Fruit fly (Drosophila melanogaster) whole organism, embryonic: Measurements from ENCODE around the gene CG6983.

ENCODE experiments used
- Aef1 ChIP-seq: fragments of 200-800 bp; sonication (Bioruptor generic); IDR thresholded peaks from 3 replicates; pipeline ENCODE4 v1.3.6; 2022; ENCODE audit warnings: missing biosample characterization, missing genetic modification characterization
- Antp ChIP-seq: fragments of 200-800 bp; sonication (Bioruptor generic); optimal IDR thresholded peaks from 3 replicates; lab custom pipeline; 2016; ENCODE audit warnings: missing biosample characterization, missing genetic modification characterization
- Asciz ChIP-seq: fragments of 200-800 bp; sonication (Bioruptor generic); optimal IDR thresholded peaks from 2 replicates; lab custom pipeline; 2017; ENCODE audit warnings: missing biosample characterization, mild to moderate bottlenecking, missing genetic modification characterization, missing genetic modification reagents
- CG10321 ChIP-seq: fragments of 200-800 bp; sonication (Bioruptor generic); IDR thresholded peaks from 2 replicates; pipeline ENCODE4 v1.3.6; 2022; ENCODE audit warnings: missing biosample characterization, missing genetic modification characterization
- CG10366 ChIP-seq: fragments of 200-800 bp; sonication (Bioruptor generic); IDR thresholded peaks from 2 replicates; pipeline ENCODE4 v1.3.6; 2022; ENCODE audit warnings: missing biosample characterization, missing genetic modification characterization
- CG11247 ChIP-seq: fragments of 200-800 bp; sonication (Bioruptor generic); IDR thresholded peaks from 2 replicates; pipeline ENCODE4 v1.3.6; 2022; ENCODE audit warnings: missing biosample characterization, missing genetic modification characterization
- CG11560 ChIP-seq: fragments of 200-800 bp; sonication (Bioruptor generic); IDR thresholded peaks from 3 replicates; pipeline ENCODE4 v1.3.6; 2022; ENCODE audit warnings: missing biosample characterization, missing genetic modification characterization
- CG11723 ChIP-seq: fragments of 200-800 bp; sonication (Bioruptor generic); optimal IDR thresholded peaks from 2 replicates; lab custom pipeline; 2017; ENCODE audit warnings: missing biosample characterization, mild to moderate bottlenecking, missing genetic modification characterization
- CG1233 ChIP-seq: fragments of 200-800 bp; sonication (Bioruptor generic); optimal IDR thresholded peaks from 4 replicates; lab custom pipeline; 2018; ENCODE audit warnings: missing biosample characterization, mild to moderate bottlenecking, missing genetic modification characterization
- CG12391 ChIP-seq: fragments of 200-800 bp; sonication (Bioruptor generic); optimal IDR thresholded peaks from 3 replicates; lab custom pipeline; 2018; ENCODE audit warnings: missing biosample characterization, mild to moderate bottlenecking, missing genetic modification characterization, moderate library complexity
- CG12744 ChIP-seq: fragments of 200-800 bp; sonication (Bioruptor generic); optimal IDR thresholded peaks from 2 replicates; lab custom pipeline; 2016; ENCODE audit warnings: missing biosample characterization, missing genetic modification characterization
- CG12769 ChIP-seq: fragments of 200-800 bp; sonication (Bioruptor generic); optimal IDR thresholded peaks from 2 replicates; lab custom pipeline; 2019; ENCODE audit warnings: missing biosample characterization, mild to moderate bottlenecking, missing genetic modification characterization, moderate library complexity
- CG13296 ChIP-seq: fragments of 200-800 bp; sonication (Bioruptor generic); optimal IDR thresholded peaks from 3 replicates; lab custom pipeline; 2018; ENCODE audit warnings: missing biosample characterization, mild to moderate bottlenecking, missing genetic modification characterization
- CG15011 ChIP-seq: fragments of 200-800 bp; sonication (Bioruptor generic); optimal IDR thresholded peaks from 3 replicates; lab custom pipeline; 2018; ENCODE audit warnings: missing biosample characterization, mild to moderate bottlenecking, missing genetic modification characterization
- CG17568 ChIP-seq: fragments of 200-800 bp; sonication (Bioruptor generic); optimal IDR thresholded peaks from 2 replicates; lab custom pipeline; 2018; ENCODE audit warnings: missing biosample characterization, mild to moderate bottlenecking, missing genetic modification characterization, moderate library complexity
- CG2712 ChIP-seq: fragments of 200-800 bp; optimal IDR thresholded peaks from 3 replicates; lab custom pipeline; 2019; ENCODE audit warnings: missing biosample characterization, mild to moderate bottlenecking, missing genetic modification characterization, moderate library complexity
- CG31441 ChIP-seq: fragments of 200-800 bp; sonication (Bioruptor generic); IDR thresholded peaks from 2 replicates; pipeline ENCODE4 v1.3.6; 2022; ENCODE audit warnings: missing biosample characterization, missing genetic modification characterization
- CG33557 ChIP-seq: fragments of 200-800 bp; sonication (Bioruptor generic); optimal IDR thresholded peaks from 2 replicates; lab custom pipeline; 2019; ENCODE audit warnings: missing biosample characterization, mild to moderate bottlenecking, missing genetic modification characterization, moderate library complexity
- CG4707 ChIP-seq: fragments of 200-800 bp; sonication (Bioruptor generic); optimal IDR thresholded peaks from 2 replicates; lab custom pipeline; 2018; ENCODE audit warnings: missing biosample characterization, mild to moderate bottlenecking, missing genetic modification characterization, moderate library complexity
- CG6683 ChIP-seq: fragments of 200-800 bp; sonication (Bioruptor generic); optimal IDR thresholded peaks from 2 replicates; lab custom pipeline; 2017; ENCODE audit warnings: missing biosample characterization, mild to moderate bottlenecking, missing genetic modification characterization, missing genetic modification reagents
- CG8089 ChIP-seq: fragments of 200-800 bp; sonication (Bioruptor generic); optimal IDR thresholded peaks from 3 replicates; lab custom pipeline; 2016; ENCODE audit warnings: missing biosample characterization, missing genetic modification characterization
- CG8388 ChIP-seq: fragments of 200-800 bp; sonication (Bioruptor generic); optimal IDR thresholded peaks from 2 replicates; lab custom pipeline; 2019; ENCODE audit warnings: missing biosample characterization, mild to moderate bottlenecking, missing genetic modification characterization, moderate library complexity
- D ChIP-seq, 2 experiments: fragments of 200-800 bp in 1 of 2; fragments of >200 bp in 1 of 2; sonication (Bioruptor generic) in 1 of 2; optimal IDR thresholded peaks; 2 replicates in 1 of 2; 3 replicates in 1 of 2; lab custom pipeline; 2017; ENCODE audit warnings: mild to moderate bottlenecking in 1 of 2, missing biosample characterization in 1 of 2, missing genetic modification characterization in 1 of 2, missing genetic modification reagents in 1 of 2
- E2f1 ChIP-seq: fragments of 200-800 bp; sonication (Bioruptor generic); IDR thresholded peaks from 2 replicates; pipeline ENCODE4 v1.3.6; 2022; ENCODE audit warnings: missing biosample characterization, missing genetic modification characterization
- E2f2 ChIP-seq: fragments of 200-800 bp; sonication (Bioruptor generic); IDR thresholded peaks from 2 replicates; pipeline ENCODE4 v1.3.6; 2022; ENCODE audit warnings: missing biosample characterization, missing genetic modification characterization
- Fer1 ChIP-seq: fragments of 200-800 bp; sonication (Bioruptor generic); optimal IDR thresholded peaks from 2 replicates; lab custom pipeline; 2017; ENCODE audit warnings: missing biosample characterization, mild to moderate bottlenecking, missing genetic modification characterization
- Fer3 ChIP-seq: fragments of 200-800 bp; sonication (Bioruptor generic); optimal IDR thresholded peaks from 2 replicates; lab custom pipeline; 2018; ENCODE audit warnings: missing biosample characterization, mild to moderate bottlenecking, missing genetic modification characterization, moderate library complexity
- Hr78 ChIP-seq, 2 experiments: fragments of 200-800 bp in 1 of 2; fragments of >200 bp in 1 of 2; sonication (Bioruptor generic) in 1 of 2; optimal IDR thresholded peaks; 2 replicates each; lab custom pipeline; 2017 to 2019; ENCODE audit warnings: missing biosample characterization in 2 of 2, missing genetic modification characterization in 2 of 2, mild to moderate bottlenecking in 1 of 2, moderate library complexity in 1 of 2
- Hsf ChIP-seq: fragments of 200-800 bp; sonication (Bioruptor generic); optimal IDR thresholded peaks from 3 replicates; lab custom pipeline; 2016; ENCODE audit warnings: missing biosample characterization, missing genetic modification characterization
- Kr ChIP-seq: fragments of 200-800 bp; sonication (Bioruptor generic); optimal IDR thresholded peaks from 2 replicates; lab custom pipeline; 2017; ENCODE audit warnings: missing biosample characterization, mild to moderate bottlenecking, missing genetic modification characterization
- MESR4 ChIP-seq: fragments of 200-800 bp; sonication (Bioruptor generic); optimal IDR thresholded peaks from 2 replicates; lab custom pipeline; 2018; ENCODE audit warnings: missing biosample characterization, mild to moderate bottlenecking, missing genetic modification characterization, moderate library complexity
- Med ChIP-seq: fragments of 200-800 bp; sonication (Bioruptor generic); peaks from one replicate; lab custom pipeline; 2016; ENCODE audit warnings: missing biosample characterization, missing genetic modification characterization, mild to moderate bottlenecking, inconsistent platforms, moderate library complexity
- NC2α ChIP-seq: fragments of 200-800 bp; sonication (Bioruptor generic); optimal IDR thresholded peaks from 2 replicates; lab custom pipeline; 2016; ENCODE audit warnings: missing biosample characterization, missing genetic modification characterization
- Neu2 ChIP-seq: fragments of 200-800 bp; sonication (Bioruptor generic); optimal IDR thresholded peaks from 3 replicates; lab custom pipeline; 2016; ENCODE audit warnings: missing biosample characterization, missing genetic modification characterization, borderline replicate concordance
- Nf-YC ChIP-seq: fragments of 200-800 bp; optimal IDR thresholded peaks from 3 replicates; lab custom pipeline; 2019; ENCODE audit warnings: missing biosample characterization, mild to moderate bottlenecking, missing genetic modification characterization, moderate library complexity
- Ravus ChIP-seq: fragments of 200-800 bp; sonication (Bioruptor generic); IDR thresholded peaks from 2 replicates; pipeline ENCODE4 v1.3.6; 2022; ENCODE audit warnings: missing biosample characterization, missing genetic modification characterization
- Scr ChIP-seq: fragments of 200-800 bp; sonication (Bioruptor generic); IDR thresholded peaks from 2 replicates; pipeline ENCODE4 v1.3.6; 2022; ENCODE audit warnings: missing biosample characterization, missing genetic modification characterization; ENCODE audit not compliant: partially characterized antibody
- Spps ChIP-seq: fragments of 200-800 bp; sonication (Bioruptor generic); optimal IDR thresholded peaks from 2 replicates; lab custom pipeline; 2018; ENCODE audit warnings: missing biosample characterization, mild to moderate bottlenecking, missing genetic modification characterization
- ab ChIP-seq: fragments of 200-800 bp; sonication (Bioruptor generic); optimal IDR thresholded peaks from 2 replicates; lab custom pipeline; 2016; ENCODE audit warnings: missing biosample characterization, missing genetic modification characterization
- ara ChIP-seq: fragments of 200-800 bp; sonication (Bioruptor generic); IDR thresholded peaks from 2 replicates; pipeline ENCODE4 v1.3.6; 2022; ENCODE audit warnings: missing biosample characterization, missing genetic modification characterization
- btn ChIP-seq: fragments of 200-800 bp; sonication (Bioruptor generic); optimal IDR thresholded peaks from 2 replicates; lab custom pipeline; 2016; ENCODE audit warnings: missing biosample characterization, missing genetic modification characterization
- ci ChIP-seq: fragments of 200-800 bp; sonication (Bioruptor generic); IDR thresholded peaks from 3 replicates; pipeline ENCODE4 v1.3.6; 2022; ENCODE audit warnings: missing biosample characterization, missing genetic modification characterization
- dm ChIP-seq: fragments of 200-800 bp; sonication (Bioruptor generic); optimal IDR thresholded peaks from 3 replicates; lab custom pipeline; 2016; ENCODE audit warnings: missing biosample characterization, missing genetic modification characterization
- ems ChIP-seq: fragments of 200-800 bp; sonication (Bioruptor generic); optimal IDR thresholded peaks from 3 replicates; lab custom pipeline; 2016; ENCODE audit warnings: missing biosample characterization, missing genetic modification characterization
- ewg ChIP-seq: fragments of 200-800 bp; sonication (Bioruptor generic); optimal IDR thresholded peaks from 3 replicates; lab custom pipeline; 2017; ENCODE audit warnings: mild to moderate bottlenecking, missing biosample characterization, missing genetic modification reagents, missing genetic modification characterization
- gem ChIP-seq: fragments of 200-800 bp; sonication (Bioruptor generic); optimal IDR thresholded peaks from 2 replicates; lab custom pipeline; 2019; ENCODE audit warnings: missing biosample characterization, mild to moderate bottlenecking, missing genetic modification characterization, moderate library complexity
- gsb ChIP-seq: fragments of 200-800 bp; sonication (Bioruptor generic); IDR thresholded peaks from 2 replicates; pipeline ENCODE4 v1.3.6; 2022; ENCODE audit warnings: missing biosample characterization, missing genetic modification characterization
- kni ChIP-seq: fragments of 200-800 bp; sonication (Bioruptor generic); optimal IDR thresholded peaks from 3 replicates; lab custom pipeline; 2017; ENCODE audit warnings: mild to moderate bottlenecking, missing biosample characterization, missing genetic modification reagents, missing genetic modification characterization
- luna ChIP-seq: fragments of 200-800 bp; sonication (Bioruptor generic); optimal IDR thresholded peaks from 2 replicates; lab custom pipeline; 2016; ENCODE audit warnings: missing biosample characterization, missing genetic modification characterization
- z ChIP-seq: fragments of 200-800 bp; sonication (Bioruptor generic); IDR thresholded peaks from 3 replicates; pipeline ENCODE4 v1.3.6; 2022; ENCODE audit warnings: missing biosample characterization, missing genetic modification characterization

The CG6983 gene

DNA sequence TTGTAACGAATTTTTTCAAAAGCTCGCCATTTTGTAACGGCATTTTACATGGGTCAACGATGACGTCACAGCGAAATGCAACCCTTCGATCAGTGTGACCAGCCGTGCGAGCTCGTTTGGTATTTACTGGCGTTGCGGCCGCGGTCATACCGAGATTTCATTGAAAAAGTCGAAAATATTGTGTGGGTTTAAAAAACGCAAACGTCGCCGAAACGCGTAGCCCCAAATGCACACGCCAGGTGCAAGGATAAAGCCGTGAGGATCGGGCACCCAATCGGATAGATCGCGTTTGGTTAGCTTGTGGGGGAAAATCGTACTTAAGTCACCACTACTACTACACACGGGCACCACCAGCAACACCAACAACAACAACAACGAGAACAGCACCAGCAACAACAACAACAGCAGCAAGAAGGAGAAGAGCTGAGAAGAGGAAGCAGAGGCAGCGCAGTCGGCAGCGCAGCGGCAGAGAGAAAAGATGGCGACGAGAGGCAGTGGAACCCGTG is 24.3 kb downstream of the CG6983 start, which contains the start of gene Cbl (continued):
- TF ChIP-seq CG2712 (peak; percentile 52), Fer3 (tag; lab: Kevin White, UChicago) (no peak), E2f1 (GFP tag; lab: Robert Waterston, UW) (no peak), Nf-YC (tag; lab: Kevin White, UChicago) (no peak), ara (GFP tag; lab: Robert Waterston, UW) (no peak), ems (no peak), CG12744 (GFP tag; lab: Kevin White, UChicago) (no peak), ewg (GFP tag; lab: Kevin White, UChicago) (no peak), Kr (no peak), CG11560 (tag; lab: Robert Waterston, UW) (no peak), CG4707 (no peak), Med (peak; percentile 84), Aef1 (peak; percentile 74; the same call in 2 of the 3 replicates), ab (GFP tag; lab: Kevin White, UChicago) (no peak), CG8388 (no peak), Ravus (GFP tag; lab: Robert Waterston, UW) (no peak), CG10366 (GFP tag; lab: Robert Waterston, UW) (no peak), ci (peak; percentile 71; the same call in 2 of the 3 replicates), Fer1 (GFP tag; lab: Kevin White, UChicago) (peak; percentile 49), gem (tag; lab: Kevin White, UChicago) (peak; percentile 20), btn (GFP tag; lab: Kevin White, UChicago) (no peak), CG12769 (tag; lab: Kevin White, UChicago) (no peak), CG15011 (GFP tag; lab: Kevin White, UChicago) (no peak), D (optimal IDR thresholded peaks at IDR 0.05; lab: Kevin White, UChicago) (no peak), D (GFP tag; optimal IDR thresholded peaks at IDR 0.05; lab: Kevin White, UChicago) (no peak), CG6683 (GFP tag; lab: Kevin White, UChicago) (peak; percentile 12), CG31441 (GFP tag; lab: Robert Waterston, UW) (no peak), z (GFP tag; lab: Robert Waterston, UW) (no peak), gsb (GFP tag; lab: Robert Waterston, UW) (no peak), CG11247 (no peak), CG1233 (GFP tag; lab: Kevin White, UChicago) (no peak), CG13296 (GFP tag; lab: Kevin White, UChicago) (peak; percentile 1), NC2α (GFP tag; lab: Kevin White, UChicago) (no peak), CG11723 (GFP tag; lab: Kevin White, UChicago) (no peak), dm (GFP tag; lab: Kevin White, UChicago) (peak; percentile 21), Antp (GFP tag; lab: Kevin White, UChicago) (no peak), MESR4 (GFP tag; lab: Kevin White, UChicago) (peak; percentile 99), E2f2 (GFP tag; lab: Robert Waterston, UW) (peak; percentile 52), CG8089 (GFP tag; lab: Kevin White, UChicago) (no peak), Spps (tag; lab: Kevin White, UChicago) (no peak), Scr (GFP tag; lab: Robert Waterston, UW) (peak; percentile 39; the same call in 1 of the 2 replicates), Hsf (no peak), CG33557 (peak; percentile 17), Neu2 (GFP tag; lab: Kevin White, UChicago) (no peak), Asciz (GFP tag; lab: Kevin White, UChicago) (no peak), Hr78 (GFP tag; optimal IDR thresholded peaks at IDR 0.05; lab: Kevin White, UChicago) (no peak), CG17568 (no peak), luna (no peak), CG10321 (no peak), CG12391 (tag; lab: Kevin White, UChicago) (peak; percentile 30), kni (no peak)
